Fruit fly (Drosophila melanogaster): ENCODE results near the gene dnd.

dnd gene

dm6 chr3R:21874982-21875466, 12.1 kb downstream of the dnd start, which contains the start of gene CG6656 (continued):
- no peak for TF ChIP-seq Dp (GFP tag; optimal IDR thresholded peaks at IDR 0.05)
- no peak for TF ChIP-seq zen (tag; optimal IDR thresholded peaks at IDR 0.05)
- no peak for TF ChIP-seq CG2116 (GFP tag; optimal IDR thresholded peaks at IDR 0.05)
- no peak for TF ChIP-seq CG3726 (GFP tag; IDR thresholded peaks at IDR 0.05)
- TF ChIP-seq tgo (GFP tag; IDR thresholded peaks at IDR 0.05) = no peak
- TF ChIP-seq grau (tag; optimal IDR thresholded peaks at IDR 0.05) = no peak
- no peak for TF ChIP-seq nerfin-2 (GFP tag; IDR thresholded peaks at IDR 0.05; ENCODE audit: partially characterized antibody)
- no peak for TF ChIP-seq bcd (GFP tag; optimal IDR thresholded peaks at IDR 0.05)
- no peak for TF ChIP-seq CG8765 (GFP tag; IDR thresholded peaks at IDR 0.05)
- no peak for TF ChIP-seq Dek (tag; optimal IDR thresholded peaks at IDR 0.05)
- TF ChIP-seq pros (GFP tag; optimal IDR thresholded peaks at IDR 0.05) = no peak
- no peak; the same call in 1 of the 2 replicates for TF ChIP-seq Adf1 (GFP tag; IDR thresholded peaks at IDR 0.05)
- no peak for TF ChIP-seq Hr51 (GFP tag; optimal IDR thresholded peaks at IDR 0.05)
- no peak for TF ChIP-seq CG14667 (GFP tag; IDR thresholded peaks at IDR 0.05)
- TF ChIP-seq Deaf1 (tag; optimal IDR thresholded peaks at IDR 0.05) = no peak
- no peak for TF ChIP-seq TFAM (GFP tag; optimal IDR thresholded peaks at IDR 0.05)
- no peak for TF ChIP-seq gcm (GFP tag; optimal IDR thresholded peaks at IDR 0.05)
- TF ChIP-seq CG15601 (tag; optimal IDR thresholded peaks at IDR 0.05) = no peak
- no peak for TF ChIP-seq lov (optimal IDR thresholded peaks at IDR 0.05)
- no peak for TF ChIP-seq lov (GFP tag; IDR thresholded peaks at IDR 0.05)
- TF ChIP-seq CG8478 (optimal IDR thresholded peaks at IDR 0.05) = no peak
- TF ChIP-seq Hand (GFP tag; optimal IDR thresholded peaks at IDR 0.05) = no peak
- no peak for TF ChIP-seq tna (GFP tag; IDR thresholded peaks at IDR 0.05; ENCODE audit: partially characterized antibody)
- no peak for TF ChIP-seq aop (GFP tag; IDR thresholded peaks at IDR 0.05)
- peak; percentile 61 to 85 for TF ChIP-seq Trl (optimal IDR thresholded peaks at IDR 0.05)
- TF ChIP-seq Trl (GFP tag; optimal IDR thresholded peaks at IDR 0.05) = no peak
- 0 out of 2 replicates have a peak, but pooled peaks have one; percentile 17 for TF ChIP-seq sob (GFP tag; IDR thresholded peaks at IDR 0.05)
- TF ChIP-seq esg (GFP tag; conservative IDR thresholded peaks at IDR 0.05) = no peak
- no peak for TF ChIP-seq Mad (GFP tag; optimal IDR thresholded peaks at IDR 0.05)
- 0 out of 3 replicates have a peak, but pooled peaks have one; percentile 28 for TF ChIP-seq CG14860 (GFP tag; IDR thresholded peaks at IDR 0.05; ENCODE audit: partially characterized antibody)
- no peak for TF ChIP-seq CG14710 (tag; optimal IDR thresholded peaks at IDR 0.05)
- no peak for TF ChIP-seq vfl (GFP tag; optimal IDR thresholded peaks at IDR 0.05)
- peak; percentile 45 for TF ChIP-seq CG15514 (GFP tag; optimal IDR thresholded peaks at IDR 0.05)
- TF ChIP-seq CG10654 (GFP tag; optimal IDR thresholded peaks at IDR 0.05) = no peak
- no peak for TF ChIP-seq CG13894 (tag; optimal IDR thresholded peaks at IDR 0.05)
- no peak for TF ChIP-seq Sry-δ (GFP tag; optimal IDR thresholded peaks at IDR 0.05)
- no peak for TF ChIP-seq zf30C (GFP tag; optimal IDR thresholded peaks at IDR 0.05)
- peak; percentile 32; the same call in 1 of the 3 replicates for TF ChIP-seq Dbx (GFP tag; IDR thresholded peaks at IDR 0.05)
- TF ChIP-seq CG17328 (GFP tag; IDR thresholded peaks at IDR 0.05) = no peak
- TF ChIP-seq kah (GFP tag; optimal IDR thresholded peaks at IDR 0.05) = no peak
- TF ChIP-seq H15 (GFP tag; IDR thresholded peaks at IDR 0.05) = no peak
- peak; percentile 95 for TF ChIP-seq D19B (GFP tag; optimal IDR thresholded peaks at IDR 0.05)
- TF ChIP-seq CG33557 (GFP tag; optimal IDR thresholded peaks at IDR 0.05) = no peak
- TF ChIP-seq CG1647 (GFP tag; optimal IDR thresholded peaks at IDR 0.05) = no peak
- TF ChIP-seq ham (GFP tag; IDR thresholded peaks at IDR 0.05) = no peak
- TF ChIP-seq Bgb (GFP tag; IDR thresholded peaks at IDR 0.05; ENCODE audit: partially characterized antibody) = peak; percentile 38; the same call in 1 of the 2 replicates
- no peak for TF ChIP-seq CG18764 (GFP tag; optimal IDR thresholded peaks at IDR 0.05)
- TF ChIP-seq NfI (GFP tag; optimal IDR thresholded peaks at IDR 0.05) = no peak
- TF ChIP-seq HmgZ (tag; optimal IDR thresholded peaks at IDR 0.05) = no peak
- peak in 1 of 2 experiments; percentile 1 for TF ChIP-seq bsh (GFP tag; optimal IDR thresholded peaks at IDR 0.05)
- peak; percentile 83 for TF ChIP-seq CG1832 (GFP tag; optimal IDR thresholded peaks at IDR 0.05)

Data from whole organism, embryonic.